Worm (Caenorhabditis elegans) whole organism, late embryonic: ENCODE measurements around the gene R12A1.3.

ENCODE experiments used
- C38D4.7 ChIP-seq: fragments of 200-800 bp; sonication (Bioruptor generic); optimal IDR thresholded peaks from 2 replicates; lab custom pipeline; 2018; ENCODE audit warnings: mild to moderate bottlenecking, missing genetic modification characterization, moderate library complexity, missing compliant biosample characterization
- F13H6.1 ChIP-seq: sonication (generic microtip); optimal IDR thresholded peaks from 2 replicates; lab custom pipeline; 2016; ENCODE audit warnings: missing genetic modification characterization, missing compliant biosample characterization
- K02D7.2 ChIP-seq: sonication (generic microtip); optimal IDR thresholded peaks from 2 replicates; lab custom pipeline; 2017; ENCODE audit warnings: mild to moderate bottlenecking, missing genetic modification characterization, missing compliant biosample characterization
- T23F11.4 ChIP-seq: fragments of 200-800 bp; sonication (Bioruptor generic); optimal IDR thresholded peaks from 2 replicates; lab custom pipeline; 2018; ENCODE audit warnings: mild to moderate bottlenecking, missing genetic modification characterization, missing compliant biosample characterization
- ahr-1 ChIP-seq: sonication (generic microtip); optimal IDR thresholded peaks from 2 replicates; lab custom pipeline; 2016; ENCODE audit warnings: missing genetic modification characterization, missing compliant biosample characterization
- ama-1 ChIP-seq: fragments of 150-350 bp; optimal IDR thresholded peaks from 2 replicates; lab custom pipeline; 2014
- ceh-14 ChIP-seq: sonication (generic microtip); optimal IDR thresholded peaks from 2 replicates; lab custom pipeline; 2016; ENCODE audit warnings: missing genotype, missing genetic modification characterization, missing compliant biosample characterization
- ceh-18 ChIP-seq: sonication (generic microtip); optimal IDR thresholded peaks from 2 replicates; lab custom pipeline; 2016; ENCODE audit warnings: missing genetic modification characterization, missing compliant biosample characterization
- ceh-2 ChIP-seq: sonication (generic microtip); optimal IDR thresholded peaks from 2 replicates; lab custom pipeline; 2016; ENCODE audit warnings: missing genotype, missing genetic modification characterization, missing compliant biosample characterization
- ceh-22 ChIP-seq: sonication (generic microtip); optimal IDR thresholded peaks from 2 replicates; lab custom pipeline; 2017; ENCODE audit warnings: missing biosample characterization, missing genetic modification characterization
- ceh-24 ChIP-seq: sonication (generic microtip); optimal IDR thresholded peaks from 2 replicates; lab custom pipeline; 2016; ENCODE audit warnings: mild to moderate bottlenecking, missing genetic modification characterization, missing compliant biosample characterization
- ceh-34 ChIP-seq: sonication (generic microtip); optimal IDR thresholded peaks from 2 replicates; lab custom pipeline; 2016; ENCODE audit warnings: mild to moderate bottlenecking, missing genetic modification characterization, missing compliant biosample characterization
- ceh-45 ChIP-seq: fragments of 200-800 bp; sonication (Bioruptor generic); IDR thresholded peaks from 2 replicates; pipeline ENCODE4 v1.3.6; 2022; ENCODE audit warnings: missing genetic modification reagents, missing genetic modification characterization, missing compliant biosample characterization
- ceh-48 ChIP-seq: sonication (generic microtip); optimal IDR thresholded peaks from 2 replicates; lab custom pipeline; 2016; ENCODE audit warnings: missing genetic modification characterization, inconsistent platforms, missing compliant biosample characterization
- ceh-6 ChIP-seq: fragments of 200-800 bp; sonication (Bioruptor generic); optimal IDR thresholded peaks from 2 replicates; lab custom pipeline; 2018; ENCODE audit warnings: mild to moderate bottlenecking, missing genetic modification characterization, missing compliant biosample characterization
- ceh-9 ChIP-seq: sonication (generic microtip); optimal IDR thresholded peaks from 2 replicates; lab custom pipeline; 2016; ENCODE audit warnings: mild to moderate bottlenecking, missing genetic modification characterization, inconsistent platforms, missing compliant biosample characterization
- che-1 ChIP-seq: sonication (generic microtip); optimal IDR thresholded peaks from 2 replicates; lab custom pipeline; 2016; ENCODE audit warnings: mild to moderate bottlenecking, missing genetic modification characterization, missing compliant biosample characterization
- dmd-4 ChIP-seq: sonication (generic microtip); optimal IDR thresholded peaks from 2 replicates; lab custom pipeline; 2016; ENCODE audit warnings: borderline replicate concordance, missing genetic modification characterization, missing compliant biosample characterization
- dve-1 ChIP-seq: sonication (generic microtip); optimal IDR thresholded peaks from 2 replicates; lab custom pipeline; 2017; ENCODE audit warnings: antibody characterized with exemption, mild to moderate bottlenecking, missing genetic modification characterization, missing compliant biosample characterization
- ets-4 ChIP-seq: sonication (generic microtip); optimal IDR thresholded peaks from 2 replicates; lab custom pipeline; 2016; ENCODE audit warnings: missing genetic modification characterization, missing compliant biosample characterization
- fax-1 ChIP-seq: sonication (generic microtip); optimal IDR thresholded peaks from 2 replicates; lab custom pipeline; 2016; ENCODE audit warnings: missing genotype, missing genetic modification characterization, missing compliant biosample characterization
- fkh-6 ChIP-seq: sonication (generic microtip); optimal IDR thresholded peaks from 2 replicates; lab custom pipeline; 2016; ENCODE audit warnings: missing genetic modification characterization, missing compliant biosample characterization
- gmeb-2 ChIP-seq: sonication (generic microtip); optimal IDR thresholded peaks from 2 replicates; lab custom pipeline; 2016; ENCODE audit warnings: missing genetic modification characterization, inconsistent platforms, missing compliant biosample characterization
- hlh-13 ChIP-seq: fragments of 200-800 bp; sonication (Bioruptor generic); optimal IDR thresholded peaks from 2 replicates; lab custom pipeline; 2018; ENCODE audit warnings: mild to moderate bottlenecking, missing genetic modification characterization, missing compliant biosample characterization
- hlh-15 ChIP-seq: sonication (generic microtip); optimal IDR thresholded peaks from 2 replicates; lab custom pipeline; 2016; ENCODE audit warnings: missing genetic modification characterization, missing compliant biosample characterization
- hlh-8 ChIP-seq: sonication (generic microtip); optimal IDR thresholded peaks from 2 replicates; lab custom pipeline; 2016; ENCODE audit warnings: missing genotype, missing genetic modification characterization, missing compliant biosample characterization
- lim-6 ChIP-seq: sonication (generic microtip); optimal IDR thresholded peaks from 2 replicates; lab custom pipeline; 2016; ENCODE audit warnings: missing genetic modification characterization, missing compliant biosample characterization
- lin-11 ChIP-seq: fragments of 200-800 bp; sonication (Bioruptor generic); optimal IDR thresholded peaks from 2 replicates; lab custom pipeline; 2018; ENCODE audit warnings: mild to moderate bottlenecking, missing genetic modification characterization, missing compliant biosample characterization
- madf-2 ChIP-seq: sonication (generic microtip); optimal IDR thresholded peaks from 2 replicates; lab custom pipeline; 2017; ENCODE audit warnings: missing genetic modification characterization, missing compliant biosample characterization
- mec-3 ChIP-seq: sonication (generic microtip); optimal IDR thresholded peaks from 2 replicates; lab custom pipeline; 2016; ENCODE audit warnings: borderline replicate concordance, missing genetic modification characterization, missing compliant biosample characterization
- nfya-1 ChIP-seq: sonication (generic microtip); optimal IDR thresholded peaks from 2 replicates; lab custom pipeline; 2017; ENCODE audit warnings: missing genetic modification characterization, mild to moderate bottlenecking, missing compliant biosample characterization, antibody characterized with exemption, moderate library complexity
- nhr-11 ChIP-seq: fragments of 150-350 bp; optimal IDR thresholded peaks from 2 replicates; lab custom pipeline; 2014; ENCODE audit warnings: missing biosample characterization, missing genetic modification characterization
- odd-2 ChIP-seq: sonication (generic microtip); optimal IDR thresholded peaks from 2 replicates; lab custom pipeline; 2017; ENCODE audit warnings: antibody characterized with exemption, mild to moderate bottlenecking, missing genetic modification characterization, missing compliant biosample characterization
- pag-3 ChIP-seq: sonication (generic microtip); optimal IDR thresholded peaks from 2 replicates; lab custom pipeline; 2016; ENCODE audit warnings: missing compliant biosample characterization, missing genetic modification characterization, borderline replicate concordance
- pax-1 ChIP-seq: fragments of 150-350 bp; optimal IDR thresholded peaks from 2 replicates; lab custom pipeline; 2014; ENCODE audit warnings: missing biosample characterization, missing genetic modification characterization
- pha-4 ChIP-seq: fragments of 150-350 bp; optimal IDR thresholded peaks from 2 replicates; lab custom pipeline; 2018; ENCODE audit warnings: missing biosample characterization, missing genetic modification reagents, missing genetic modification characterization
- pqm-1 ChIP-seq: sonication (generic microtip); optimal IDR thresholded peaks from 2 replicates; lab custom pipeline; 2016; ENCODE audit warnings: missing genetic modification characterization, missing compliant biosample characterization
- ref-2 ChIP-seq: sonication (generic microtip); optimal IDR thresholded peaks from 2 replicates; lab custom pipeline; 2016; ENCODE audit warnings: missing genetic modification characterization, missing compliant biosample characterization
- sox-2 ChIP-seq: fragments of 200-800 bp; sonication (Bioruptor generic); IDR thresholded peaks from 2 replicates; pipeline ENCODE4 v1.3.6; 2022; ENCODE audit warnings: missing genetic modification reagents, missing genetic modification characterization, missing compliant biosample characterization
- ttx-3 ChIP-seq: sonication (generic microtip); optimal IDR thresholded peaks from 2 replicates; lab custom pipeline; 2016; ENCODE audit warnings: missing genetic modification reagents, missing genetic modification characterization, missing compliant biosample characterization
- unc-55 ChIP-seq: sonication (generic microtip); optimal IDR thresholded peaks from 2 replicates; lab custom pipeline; 2017; ENCODE audit warnings: missing biosample characterization, missing genetic modification reagents, missing genetic modification characterization
- unc-86 ChIP-seq: sonication (generic microtip); optimal IDR thresholded peaks from 2 replicates; lab custom pipeline; 2016; ENCODE audit warnings: missing genetic modification characterization, missing compliant biosample characterization
- ztf-16 ChIP-seq: sonication (generic microtip); optimal IDR thresholded peaks from 2 replicates; lab custom pipeline; 2017; ENCODE audit warnings: missing genetic modification characterization, missing compliant biosample characterization

The R12A1.3 gene

DNA sequence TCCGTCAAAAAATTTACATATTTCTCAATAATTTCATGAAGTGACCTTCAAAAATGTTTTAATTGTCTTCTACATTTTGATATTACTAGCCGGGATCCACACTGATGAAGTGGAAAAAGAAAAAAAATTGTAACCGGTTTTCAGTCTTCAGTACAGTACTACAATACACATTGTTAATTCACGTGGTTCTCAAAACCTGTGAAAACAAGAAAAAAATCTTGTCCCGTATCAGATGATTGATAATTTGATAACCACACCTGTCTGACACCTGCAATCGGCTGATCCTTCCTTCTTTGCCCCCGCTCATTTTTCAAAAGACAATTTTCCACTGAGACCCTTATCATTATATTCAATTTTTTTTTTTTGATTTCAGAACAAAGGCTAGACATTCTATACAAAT is 13.2 kb upstream of the R12A1.3 start, which contains the start of gene R09B5.11:
Gene R09B5.11 (plus strand): TSS at position 374 of the 400 bp plus-strand sequence.
- TF ChIP-seq ceh-34 (tag; lab: Kevin White, UChicago) (no peak), sox-2 (GFP tag; lab: Robert Waterston, UW) (no peak), ceh-22 (tag; lab: Kevin White, UChicago) (no peak), ceh-2 (no peak), lim-6 (tag; lab: Kevin White, UChicago) (no peak), dmd-4 (tag; lab: Kevin White, UChicago) (no peak), unc-86 (tag; lab: Kevin White, UChicago) (no peak), pax-1 (tag; lab: Kevin White, UChicago) (no peak), nhr-11 (tag; lab: Kevin White, UChicago) (no peak), ahr-1 (tag; lab: Kevin White, UChicago) (no peak), ama-1 (lab: Kevin White, UChicago) (no peak), ceh-6 (GFP tag; lab: Kevin White, UChicago) (no peak), hlh-13 (GFP tag; lab: Kevin White, UChicago) (no peak), ref-2 (tag; lab: Kevin White, UChicago) (no peak)

- TF ChIP-seq ceh-45 (GFP tag; lab: Robert Waterston, UW) (no peak), fkh-6 (tag; lab: Kevin White, UChicago) (no peak), ceh-48 (tag; lab: Kevin White, UChicago) (no peak), ets-4 (no peak), ahr-1 (tag; lab: Kevin White, UChicago) (no peak), K02D7.2 (tag; lab: Kevin White, UChicago) (no peak), pha-4 (no peak), odd-2 (tag; lab: Kevin White, UChicago) (no peak), ceh-24 (tag; lab: Kevin White, UChicago) (no peak)
Measured at ce11 chrV:1438205-1438604, 12.6 kb upstream of the R12A1.3 start.

DNA sequence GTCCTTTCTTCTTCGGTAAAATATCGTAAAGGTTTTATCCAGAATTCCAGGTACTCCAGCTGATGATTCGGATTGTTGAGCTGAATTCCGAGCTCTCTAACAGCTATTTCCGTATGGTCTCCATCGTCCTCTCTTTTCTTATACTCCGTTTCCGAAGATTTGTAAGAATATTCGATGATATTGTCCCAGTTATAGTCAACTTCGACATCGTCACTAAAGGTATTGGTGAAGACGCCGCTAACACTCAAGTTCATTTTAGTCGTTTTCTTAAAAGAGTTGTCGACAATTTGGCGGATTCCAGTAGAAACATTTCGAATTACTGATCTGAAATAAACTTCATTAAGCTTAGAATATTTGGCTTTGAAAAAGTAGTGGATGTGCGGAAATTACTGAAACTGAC is 9.5 kb upstream of the R12A1.3 start:
- TF ChIP-seq madf-2, result no peak
- no peak for TF ChIP-seq hlh-15 (tag; lab: Kevin White, UChicago)
- no peak for TF ChIP-seq fkh-6 (tag; lab: Kevin White, UChicago)
- TF ChIP-seq gmeb-2 (tag; lab: Kevin White, UChicago), result no peak
- no peak for TF ChIP-seq unc-55 (GFP tag; lab: Kevin White, UChicago)

DNA sequence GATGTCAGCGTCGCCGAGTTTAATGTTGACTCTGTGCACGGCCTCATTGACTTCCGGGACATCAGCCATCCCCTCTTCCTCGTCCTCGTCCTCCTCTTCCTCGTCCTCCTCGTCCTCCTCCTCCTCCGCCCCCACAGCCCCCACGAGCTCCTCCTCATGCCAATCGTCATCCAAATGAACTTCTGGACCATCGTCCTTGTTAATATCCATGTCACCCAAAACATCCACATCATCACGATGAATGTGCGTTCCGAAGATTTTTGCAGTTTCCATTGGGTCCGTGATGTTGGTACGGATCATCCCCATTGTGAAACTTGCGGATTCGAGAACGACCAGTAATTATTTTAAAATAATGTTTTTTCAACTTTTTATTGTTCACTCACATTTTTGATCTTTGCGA is 8.8 kb upstream of the R12A1.3 start:
- TF ChIP-seq pqm-1 (tag; lab: Kevin White, UChicago), result no peak
- TF ChIP-seq pha-4, result no peak
- no peak for TF ChIP-seq nfya-1 (tag; lab: Kevin White, UChicago)
- TF ChIP-seq K02D7.2 (tag; lab: Kevin White, UChicago), result no peak
- TF ChIP-seq hlh-8 (tag; lab: Kevin White, UChicago), result no peak
- TF ChIP-seq ttx-3, result no peak
- no peak for TF ChIP-seq mec-3 (tag; lab: Kevin White, UChicago)
- no peak for TF ChIP-seq ceh-18 (tag; lab: Kevin White, UChicago)
- TF ChIP-seq ceh-22 (tag; lab: Kevin White, UChicago), result no peak
- TF ChIP-seq unc-55 (GFP tag; lab: Kevin White, UChicago), result no peak
- TF ChIP-seq hlh-13 (GFP tag; lab: Kevin White, UChicago), result no peak
- TF ChIP-seq dmd-4 (tag; lab: Kevin White, UChicago), result no peak
- no peak for TF ChIP-seq ceh-24 (tag; lab: Kevin White, UChicago)
- TF ChIP-seq fax-1 (tag; lab: Kevin White, UChicago), result no peak
- TF ChIP-seq F13H6.1 (tag; lab: Kevin White, UChicago), result no peak
- TF ChIP-seq, all 69 proteins: peak for 0

DNA sequence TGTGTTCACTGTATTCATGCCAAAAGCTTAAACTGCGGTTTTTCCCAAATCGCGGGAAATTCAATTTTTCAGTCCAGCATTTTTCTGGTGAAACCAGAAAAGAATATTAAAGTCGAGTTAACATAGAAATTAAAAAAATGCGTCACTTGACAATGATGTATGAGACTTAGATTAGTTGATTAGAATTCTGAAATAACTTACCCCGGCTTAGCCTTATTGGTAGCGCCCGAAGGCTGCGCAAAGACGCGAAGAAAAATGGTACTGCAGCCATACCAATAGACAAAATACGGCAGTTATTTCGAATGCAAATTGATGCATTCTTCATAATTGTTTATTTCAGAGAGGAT is 7.8 kb upstream of the R12A1.3 start:
- no peak for TF ChIP-seq lin-11 (tag; lab: Kevin White, UChicago)
- TF ChIP-seq dve-1 (tag; lab: Kevin White, UChicago), result no peak
- no peak for TF ChIP-seq T23F11.4
- TF ChIP-seq ceh-14 (tag; lab: Kevin White, UChicago), result no peak
- no peak for TF ChIP-seq pag-3 (tag; lab: Kevin White, UChicago)
- TF ChIP-seq ceh-34 (tag; lab: Kevin White, UChicago), result no peak
- no peak for TF ChIP-seq pha-4
- TF ChIP-seq C38D4.7 (GFP tag; lab: Kevin White, UChicago), result no peak
- no peak for TF ChIP-seq ceh-9 (tag; lab: Kevin White, UChicago)
- no peak for TF ChIP-seq sox-2 (GFP tag; lab: Robert Waterston, UW)
- no peak for TF ChIP-seq ztf-16 (tag; lab: Kevin White, UChicago)
- TF ChIP-seq fax-1 (tag; lab: Kevin White, UChicago), result no peak
- TF ChIP-seq che-1 (tag; lab: Kevin White, UChicago), result no peak
- no peak for TF ChIP-seq ahr-1 (tag; lab: Kevin White, UChicago)
- no peak for TF ChIP-seq unc-55 (GFP tag; lab: Kevin White, UChicago)
- no peak for TF ChIP-seq ttx-3
